Worm (Caenorhabditis elegans) whole organism, L4 larva: ENCODE data around the gene srx-26.
A peak's percentile ranks its signal among the peaks of the same experiment; 100 is the strongest.

ENCODE experiments used
- F10B5.3 ChIP-seq: sonication (generic microtip); optimal IDR thresholded peaks from 2 replicates; lab custom pipeline; 2016; ENCODE audit warnings: mild to moderate bottlenecking, missing genetic modification characterization, missing compliant biosample characterization
- F26F4.8 ChIP-seq: fragments of 200-800 bp; sonication (Bioruptor generic); conservative IDR thresholded peaks from 2 replicates; pipeline ENCODE4 v1.3.6; 2022; ENCODE audit warnings: missing genetic modification characterization, missing compliant biosample characterization
- F37D6.2 ChIP-seq: sonication (generic microtip); optimal IDR thresholded peaks from 2 replicates; lab custom pipeline; 2016; ENCODE audit warnings: mild to moderate bottlenecking, missing genetic modification characterization, missing compliant biosample characterization
- T26A8.4 ChIP-seq: fragments of 200-800 bp; sonication (Bioruptor generic); IDR thresholded peaks from 2 replicates; pipeline ENCODE4 v1.3.6; 2022; ENCODE audit warnings: missing genetic modification characterization, missing compliant biosample characterization
- Y5F2A.4 ChIP-seq: fragments of 200-800 bp; sonication (Bioruptor generic); optimal IDR thresholded peaks from 2 replicates; lab custom pipeline; 2018; ENCODE audit warnings: mild to moderate bottlenecking, missing genetic modification characterization, missing compliant biosample characterization
- ZK337.2 ChIP-seq: fragments of 200-800 bp; sonication (Bioruptor generic); IDR thresholded peaks from 2 replicates; pipeline ENCODE4 v1.3.6; 2022; ENCODE audit warnings: missing genetic modification reagents, missing genetic modification characterization, missing compliant biosample characterization
- aha-1 ChIP-seq: fragments of 150-350 bp; peaks from one replicate; lab custom pipeline; 2014; ENCODE audit warnings: missing biosample characterization, missing genetic modification characterization
- ama-1 ChIP-seq: fragments of 150-350 bp; optimal IDR thresholded peaks from 2 replicates; lab custom pipeline; 2014; ENCODE audit warnings: inconsistent platforms, mixed read lengths
- ceh-20 ChIP-seq: fragments of 200-800 bp; sonication (Bioruptor generic); IDR thresholded peaks from 2 replicates; pipeline ENCODE4 v1.3.6; 2022; ENCODE audit warnings: missing genetic modification reagents, missing genetic modification characterization, missing compliant biosample characterization
- ceh-44 ChIP-seq: fragments of 200-800 bp; sonication (Bioruptor generic); IDR thresholded peaks from 2 replicates; pipeline ENCODE4 v1.3.6; 2022; ENCODE audit warnings: missing genetic modification reagents, missing genetic modification characterization, missing compliant biosample characterization
- daf-16 ChIP-seq, 3 experiments: sonication (generic microtip); optimal IDR thresholded peaks; 2 replicates each; lab custom pipeline; 2016 to 2017; ENCODE audit warnings: missing genetic modification characterization in 3 of 3, missing genetic modification reagents in 3 of 3, mild to moderate bottlenecking in 2 of 3, missing compliant biosample characterization in 2 of 3, missing biosample characterization in 1 of 3, moderate library complexity in 1 of 3
- dmd-6 ChIP-seq: fragments of 200-800 bp; sonication (Bioruptor generic); IDR thresholded peaks from 2 replicates; pipeline ENCODE4 v1.3.6; 2022; ENCODE audit warnings: missing genetic modification reagents, missing genetic modification characterization, missing compliant biosample characterization
- dmd-9 ChIP-seq: fragments of 200-800 bp; sonication (Bioruptor generic); IDR thresholded peaks from 2 replicates; pipeline ENCODE4 v1.3.6; 2022; ENCODE audit warnings: missing genetic modification reagents, missing genetic modification characterization, missing compliant biosample characterization
- hmg-1.1 ChIP-seq: fragments of 200-800 bp; sonication (Bioruptor generic); IDR thresholded peaks from 2 replicates; pipeline ENCODE4 v1.3.6; 2022; ENCODE audit warnings: missing genetic modification reagents, missing genetic modification characterization, missing compliant biosample characterization
- lim-7 ChIP-seq: fragments of 200-800 bp; sonication (Bioruptor generic); IDR thresholded peaks from 2 replicates; pipeline ENCODE4 v1.3.6; 2022; ENCODE audit warnings: missing genetic modification characterization, missing compliant biosample characterization
- lin-1 ChIP-seq: fragments of 200-800 bp; sonication (Bioruptor generic); IDR thresholded peaks from 2 replicates; pipeline ENCODE4 v1.3.6; 2022; ENCODE audit warnings: missing genetic modification reagents, missing genetic modification characterization, missing compliant biosample characterization
- lin-13 ChIP-seq: fragments of 150-350 bp; optimal IDR thresholded peaks from 2 replicates; lab custom pipeline; 2014; ENCODE audit warnings: missing biosample characterization, missing genetic modification reagents, missing genetic modification characterization
- mes-2 ChIP-seq: sonication (generic microtip); optimal IDR thresholded peaks from 2 replicates; lab custom pipeline; 2016; ENCODE audit warnings: missing genotype, mild to moderate bottlenecking, missing genetic modification characterization, missing compliant biosample characterization; ENCODE audit not compliant: poor library complexity, severe bottlenecking
- mxl-2 ChIP-seq: fragments of 200-800 bp; sonication (Bioruptor generic); conservative IDR thresholded peaks from 2 replicates; pipeline ENCODE4 v1.3.6; 2022; ENCODE audit warnings: missing genetic modification reagents, missing genetic modification characterization, missing compliant biosample characterization
- nhr-25 ChIP-seq: sonication (generic microtip); optimal IDR thresholded peaks from 2 replicates; lab custom pipeline; 2017; ENCODE audit warnings: missing genetic modification characterization, mild to moderate bottlenecking, missing compliant biosample characterization, antibody characterized with exemption, moderate library complexity, borderline replicate concordance; ENCODE audit not compliant: insufficient read depth
- nhr-28 ChIP-seq: fragments of 150-350 bp; optimal IDR thresholded peaks from 2 replicates; lab custom pipeline; 2014; ENCODE audit warnings: missing biosample characterization, missing genetic modification characterization
- pqm-1 ChIP-seq: sonication (generic microtip); optimal IDR thresholded peaks from 2 replicates; lab custom pipeline; 2017; ENCODE audit warnings: missing biosample characterization, missing genetic modification characterization
- rbr-2 ChIP-seq: sonication (generic microtip); optimal IDR thresholded peaks from 2 replicates; lab custom pipeline; 2016; ENCODE audit warnings: missing genotype, missing genetic modification characterization, missing compliant biosample characterization
- set-16 ChIP-seq: fragments of 200-800 bp; sonication (Bioruptor generic); IDR thresholded peaks from 2 replicates; pipeline ENCODE4 v1.3.6; 2022; ENCODE audit warnings: missing genetic modification reagents, missing genetic modification characterization, missing compliant biosample characterization
- skn-1 ChIP-seq: fragments of 150-350 bp; optimal IDR thresholded peaks from 2 replicates; lab custom pipeline; 2014; ENCODE audit warnings: missing biosample characterization, missing genetic modification characterization
- spr-1 ChIP-seq: sonication (generic microtip); optimal IDR thresholded peaks from 2 replicates; lab custom pipeline; 2016; ENCODE audit warnings: mild to moderate bottlenecking, missing genetic modification characterization, missing compliant biosample characterization
- unc-62 ChIP-seq, 3 experiments: fragments of 150-350 bp in 1 of 3; sonication (generic microtip); optimal IDR thresholded peaks in 2 of 3; peaks in 1 of 3; 1 replicate in 1 of 3; 2 replicates in 2 of 3; lab custom pipeline; 2014 to 2017; ENCODE audit warnings: missing biosample characterization in 3 of 3, missing genetic modification characterization in 3 of 3, missing genetic modification reagents in 3 of 3, missing genotype in 1 of 3
- zfp-2 ChIP-seq: sonication (generic microtip); optimal IDR thresholded peaks from 2 replicates; lab custom pipeline; 2016; ENCODE audit warnings: mild to moderate bottlenecking, missing genetic modification characterization, missing compliant biosample characterization

Gene srx-26

ce11 chrV:2765052-2765451 is 12.1 kb upstream of the srx-26 start, which contains the start of gene dhs-14 (continued):
- TF ChIP-seq ZK337.2 (GFP tag; lab: Robert Waterston, UW) (no peak), nhr-28 (tag; lab: Kevin White, UChicago) (peak; percentile 92), mes-2 (tag; lab: Kevin White, UChicago) (no peak), nhr-25 (tag; lab: Kevin White, UChicago) (no peak), T26A8.4 (GFP tag; lab: Robert Waterston, UW) (no peak), lin-13 (no peak)

ce11 chrV:2763105-2763504 is 10.2 kb upstream of the srx-26 start, which contains the start of gene R05D8.7:
Gene R05D8.7 (minus strand): TSS chrV:2763208.
- TF ChIP-seq skn-1, result no peak
- TF ChIP-seq nhr-28 (tag; lab: Kevin White, UChicago), result peak; percentile 54
- TF ChIP-seq ama-1 (lab: Kevin White, UChicago), result no peak

- no peak for TF ChIP-seq unc-62 (GFP tag; optimal IDR thresholded peaks at IDR 0.05 in 1 of 2; lab: Kevin White, UChicago)
- no peak for TF ChIP-seq unc-62 (tag; optimal IDR thresholded peaks at IDR 0.05; lab: Kevin White, UChicago)
- peak; percentile 66 for TF ChIP-seq set-16 (GFP tag; lab: Robert Waterston, UW)
These were observed 8.6 kb upstream of the srx-26 start for ce11 chrV:2761470-2761869.

ce11 chrV:2759456-2759855 is 6.5 kb upstream of the srx-26 start, which contains the start of gene srg-58:
Gene srg-58 (minus strand): TSS chrV:2759556.
- TF ChIP-seq spr-1, result no peak
- no peak for TF ChIP-seq dmd-6 (GFP tag; lab: Robert Waterston, UW)
- no peak for TF ChIP-seq ceh-44 (GFP tag; lab: Robert Waterston, UW)
- TF ChIP-seq F10B5.3 (tag; lab: Kevin White, UChicago), result no peak
- TF ChIP-seq lin-1 (GFP tag; lab: Robert Waterston, UW), result no peak
- no peak for TF ChIP-seq lim-7
- TF ChIP-seq zfp-2, result no peak
- TF ChIP-seq Y5F2A.4, result no peak
- no peak for TF ChIP-seq F37D6.2 (tag; lab: Kevin White, UChicago)
- no peak for TF ChIP-seq daf-16 (GFP tag; optimal IDR thresholded peaks at IDR 0.05; lab: Kevin White, UChicago)
- TF ChIP-seq daf-16 (tag; optimal IDR thresholded peaks at IDR 0.05; lab: Kevin White, UChicago), result no peak
- no peak for TF ChIP-seq pqm-1
- no peak for TF ChIP-seq ceh-20 (GFP tag; lab: Robert Waterston, UW)
- TF ChIP-seq, all 104 proteins: peak for 0

ce11 chrV:2758437-2758836 is 5.5 kb upstream of the srx-26 start:
- 0 out of 2 replicates have a peak, but pooled peaks have one; percentile 8 for TF ChIP-seq ceh-44 (GFP tag; lab: Robert Waterston, UW)
- TF ChIP-seq ama-1 (lab: Kevin White, UChicago), result no peak
- 0 out of 2 replicates have a peak, but pooled peaks have one; percentile 32 for TF ChIP-seq F26F4.8
- TF ChIP-seq set-16 (GFP tag; lab: Robert Waterston, UW), result peak; percentile 55
- no peak for TF ChIP-seq rbr-2
- no peak for TF ChIP-seq hmg-1.1 (GFP tag; lab: Robert Waterston, UW)

- TF ChIP-seq dmd-9 (GFP tag; lab: Robert Waterston, UW), result 0 out of 2 replicates have a peak, but pooled peaks have one; percentile 48
- TF ChIP-seq mxl-2, result no peak
- TF ChIP-seq aha-1 (tag; lab: Kevin White, UChicago), result peak; percentile 37
- TF ChIP-seq set-16 (GFP tag; lab: Robert Waterston, UW), result peak; percentile 86
These were observed 4.5 kb upstream of the srx-26 start, which contains the start of gene srx-28 for ce11 chrV:2757226-2757893. Gene srx-28 (minus strand): TSS chrV:2757276.
